Fruit fly (Drosophila melanogaster) whole organism, embryonic: Measurements from ENCODE around the gene in.

Experiments used
- Adf1 ChIP-seq: fragments of 200-800 bp; sonication (Bioruptor generic); IDR thresholded peaks from 2 replicates; pipeline ENCODE4 v1.3.6; 2022; ENCODE audit warnings: missing biosample characterization, missing genetic modification characterization
- Atf-2 ChIP-seq: fragments of 200-800 bp; sonication (Bioruptor generic); optimal IDR thresholded peaks from 2 replicates; lab custom pipeline; 2016; ENCODE audit warnings: missing biosample characterization, missing genetic modification characterization
- BEAF-32 ChIP-seq: fragments of 200-800 bp; sonication (Bioruptor generic); optimal IDR thresholded peaks from 3 replicates; lab custom pipeline; 2017; ENCODE audit warnings: missing biosample characterization, missing genetic modification characterization, mild to moderate bottlenecking, moderate library complexity, missing genetic modification reagents
- CG10267 ChIP-seq: fragments of 200-800 bp; sonication (Bioruptor generic); optimal IDR thresholded peaks from 2 replicates; lab custom pipeline; 2018; ENCODE audit warnings: missing biosample characterization, mild to moderate bottlenecking, missing genetic modification characterization, moderate library complexity
- CG10274 ChIP-seq: fragments of 200-800 bp; sonication (Bioruptor generic); optimal IDR thresholded peaks from 3 replicates; lab custom pipeline; 2017; ENCODE audit warnings: missing biosample characterization, mild to moderate bottlenecking, missing genetic modification characterization
- CG10979 ChIP-seq: fragments of 200-800 bp; sonication (Bioruptor generic); optimal IDR thresholded peaks from 2 replicates; lab custom pipeline; 2018; ENCODE audit warnings: missing biosample characterization, mild to moderate bottlenecking, missing genetic modification characterization, moderate library complexity
- CG11723 ChIP-seq: fragments of 200-800 bp; sonication (Bioruptor generic); optimal IDR thresholded peaks from 2 replicates; lab custom pipeline; 2017; ENCODE audit warnings: missing biosample characterization, mild to moderate bottlenecking, missing genetic modification characterization
- CG12104 ChIP-seq: fragments of 200-800 bp; sonication (Bioruptor generic); optimal IDR thresholded peaks from 3 replicates; lab custom pipeline; 2016; ENCODE audit warnings: missing biosample characterization, missing genetic modification characterization
- CG14014 ChIP-seq: fragments of 200-800 bp; sonication (Bioruptor generic); IDR thresholded peaks from 2 replicates; pipeline ENCODE4 v1.3.6; 2022; ENCODE audit warnings: missing biosample characterization, missing genetic modification characterization
- CG14965 ChIP-seq: fragments of 200-800 bp; sonication (Bioruptor generic); optimal IDR thresholded peaks from 2 replicates; lab custom pipeline; 2016; ENCODE audit warnings: missing biosample characterization, missing genetic modification characterization, borderline replicate concordance
- CG17328 ChIP-seq: fragments of 200-800 bp; sonication (Bioruptor generic); IDR thresholded peaks from 2 replicates; pipeline ENCODE4 v1.3.6; 2022; ENCODE audit warnings: missing biosample characterization, missing genetic modification characterization
- CG17829 ChIP-seq: fragments of 200-800 bp; optimal IDR thresholded peaks from 2 replicates; lab custom pipeline; 2019; ENCODE audit warnings: missing biosample characterization, mild to moderate bottlenecking, missing genetic modification characterization, moderate library complexity
- CG1832 ChIP-seq: fragments of 200-800 bp; sonication (Bioruptor generic); optimal IDR thresholded peaks from 2 replicates; lab custom pipeline; 2017; ENCODE audit warnings: missing biosample characterization, mild to moderate bottlenecking, missing genetic modification characterization, inconsistent platforms
- CG3065 ChIP-seq: fragments of 200-800 bp; sonication (Bioruptor generic); optimal IDR thresholded peaks from 2 replicates; lab custom pipeline; 2016; ENCODE audit warnings: missing biosample characterization, missing genetic modification characterization
- CG32767 ChIP-seq: fragments of 200-800 bp; sonication (Bioruptor generic); IDR thresholded peaks from 2 replicates; pipeline ENCODE4 v1.3.6; 2022; ENCODE audit warnings: missing biosample characterization, missing genetic modification characterization
- CG34376 ChIP-seq: fragments of 200-800 bp; sonication (Bioruptor generic); optimal IDR thresholded peaks from 2 replicates; lab custom pipeline; 2018; ENCODE audit warnings: missing biosample characterization, mild to moderate bottlenecking, missing genetic modification characterization
- CG3726 ChIP-seq: fragments of 200-800 bp; sonication (Bioruptor generic); IDR thresholded peaks from 3 replicates; pipeline ENCODE4, ENCODE4 v1.3.6; 2022; ENCODE audit warnings: missing biosample characterization, missing genetic modification characterization
- CG42726 ChIP-seq: fragments of 200-800 bp; sonication (Bioruptor generic); IDR thresholded peaks from 2 replicates; pipeline ENCODE4 v1.3.6; 2022; ENCODE audit warnings: missing biosample characterization, missing genetic modification characterization; ENCODE audit not compliant: partially characterized antibody
- CG4360 ChIP-seq: fragments of 200-800 bp; sonication (Bioruptor generic); IDR thresholded peaks from 2 replicates; pipeline ENCODE4 v1.3.6; 2022; ENCODE audit warnings: missing biosample characterization, missing genetic modification characterization
- CG4820 ChIP-seq: fragments of 200-800 bp; sonication (Bioruptor generic); optimal IDR thresholded peaks from 3 replicates; lab custom pipeline; 2016; ENCODE audit warnings: missing biosample characterization, missing genetic modification characterization
- CG6654 ChIP-seq: fragments of 200-800 bp; sonication (Bioruptor generic); optimal IDR thresholded peaks from 2 replicates; lab custom pipeline; 2017; ENCODE audit warnings: missing biosample characterization, mild to moderate bottlenecking, missing genetic modification characterization
- CG7357 ChIP-seq: fragments of 200-800 bp; sonication (Bioruptor generic); IDR thresholded peaks from 3 replicates; pipeline ENCODE4 v1.3.6; 2022; ENCODE audit warnings: missing biosample characterization, missing genetic modification characterization
- CG8290 ChIP-seq, 3 experiments: fragments of 200-800 bp; sonication (Bioruptor generic); optimal IDR thresholded peaks; 2 replicates each; lab custom pipeline; 2016 to 2019; ENCODE audit warnings: missing biosample characterization in 3 of 3, missing genetic modification characterization in 3 of 3, mild to moderate bottlenecking in 2 of 3, moderate library complexity in 1 of 3
- E2f2 ChIP-seq: fragments of 200-800 bp; sonication (Bioruptor generic); IDR thresholded peaks from 2 replicates; pipeline ENCODE4 v1.3.6; 2022; ENCODE audit warnings: missing biosample characterization, missing genetic modification characterization
- ERR ChIP-seq: fragments of 200-800 bp; sonication (Bioruptor generic); optimal IDR thresholded peaks from 2 replicates; lab custom pipeline; 2016; ENCODE audit warnings: missing biosample characterization, missing genetic modification characterization
- Ets97D ChIP-seq: fragments of 200-800 bp; sonication (Bioruptor generic); optimal IDR thresholded peaks from 3 replicates; lab custom pipeline; 2016; ENCODE audit warnings: missing biosample characterization, missing genetic modification characterization
- HLH3B ChIP-seq: fragments of 200-800 bp; sonication (Bioruptor generic); IDR thresholded peaks from 2 replicates; pipeline ENCODE4 v1.3.6; 2022; ENCODE audit warnings: missing biosample characterization, missing genetic modification characterization
- Hey ChIP-seq: fragments of 200-800 bp; sonication (Bioruptor generic); optimal IDR thresholded peaks from 3 replicates; lab custom pipeline; 2018; ENCODE audit warnings: missing biosample characterization, mild to moderate bottlenecking, missing genetic modification characterization
- HmgZ ChIP-seq: fragments of 200-800 bp; sonication (Bioruptor generic); optimal IDR thresholded peaks from 2 replicates; lab custom pipeline; 2018; ENCODE audit warnings: missing biosample characterization, mild to moderate bottlenecking, missing genetic modification characterization
- NC2α ChIP-seq: fragments of 200-800 bp; sonication (Bioruptor generic); optimal IDR thresholded peaks from 2 replicates; lab custom pipeline; 2016; ENCODE audit warnings: missing biosample characterization, missing genetic modification characterization
- NC2β ChIP-seq: fragments of 200-800 bp; sonication (Bioruptor generic); optimal IDR thresholded peaks from 2 replicates; lab custom pipeline; 2016; ENCODE audit warnings: missing biosample characterization, missing genetic modification characterization
- Poxn ChIP-seq: fragments of 200-800 bp; sonication (Bioruptor generic); IDR thresholded peaks from 2 replicates; pipeline ENCODE4 v1.3.6; 2022; ENCODE audit warnings: missing biosample characterization, missing genetic modification characterization
- Taf1 ChIP-seq: fragments of 200-800 bp; sonication (Bioruptor generic); IDR thresholded peaks from 2 replicates; pipeline ENCODE4 v1.3.6; 2022; ENCODE audit warnings: missing biosample characterization, missing genetic modification characterization
- Tbp ChIP-seq: fragments of >200 bp; optimal IDR thresholded peaks from 2 replicates; lab custom pipeline; 2018; ENCODE audit warnings: missing biosample characterization, missing genetic modification characterization
- YL-1 ChIP-seq: fragments of 200-800 bp; sonication (Bioruptor generic); optimal IDR thresholded peaks from 3 replicates; lab custom pipeline; 2017; ENCODE audit warnings: missing biosample characterization, mild to moderate bottlenecking, missing genetic modification characterization
- bigmax ChIP-seq: fragments of 200-800 bp; sonication (Bioruptor generic); optimal IDR thresholded peaks from 2 replicates; lab custom pipeline; 2018; ENCODE audit warnings: missing biosample characterization, mild to moderate bottlenecking, missing genetic modification characterization
- dimm ChIP-seq: fragments of 200-800 bp; sonication (Bioruptor generic); IDR thresholded peaks from 2 replicates; pipeline ENCODE4 v1.3.6; 2022; ENCODE audit warnings: missing biosample characterization, missing genetic modification characterization
- gcm2 ChIP-seq: fragments of 200-800 bp; sonication (Bioruptor generic); optimal IDR thresholded peaks from 2 replicates; lab custom pipeline; 2016; ENCODE audit warnings: missing biosample characterization, missing genetic modification characterization
- jumu ChIP-seq: fragments of 200-800 bp; sonication (Bioruptor generic); optimal IDR thresholded peaks from 3 replicates; lab custom pipeline; 2016; ENCODE audit warnings: missing biosample characterization, missing genetic modification characterization
- lmd ChIP-seq: fragments of 200-800 bp; sonication (Bioruptor generic); IDR thresholded peaks from 2 replicates; pipeline ENCODE4 v1.3.6; 2022; ENCODE audit warnings: missing biosample characterization, missing genetic modification characterization
- lola ChIP-seq, 3 experiments: fragments of >200 bp in 2 of 3; fragments of 200-800 bp in 1 of 3; sonication (Bioruptor generic) in 1 of 3; optimal IDR thresholded peaks; 2 replicates each; lab custom pipeline; 2017 to 2019; ENCODE audit warnings: missing biosample characterization in 3 of 3, missing genetic modification characterization in 3 of 3, mild to moderate bottlenecking in 1 of 3, moderate library complexity in 1 of 3
- mld ChIP-seq: fragments of 200-800 bp; sonication (Bioruptor generic); IDR thresholded peaks from 3 replicates; pipeline ENCODE4 v1.3.6; 2022; ENCODE audit warnings: missing biosample characterization, missing genetic modification characterization; ENCODE audit not compliant: partially characterized antibody
- rib ChIP-seq: fragments of 200-800 bp; sonication (Bioruptor generic); IDR thresholded peaks from 2 replicates; pipeline ENCODE4 v1.3.6; 2022; ENCODE audit warnings: missing biosample characterization, missing genetic modification characterization
- salm ChIP-seq: fragments of 200-800 bp; sonication (Bioruptor generic); optimal IDR thresholded peaks from 2 replicates; lab custom pipeline; 2018; ENCODE audit warnings: missing biosample characterization, mild to moderate bottlenecking, missing genetic modification characterization
- so ChIP-seq: fragments of 200-800 bp; sonication (Bioruptor generic); IDR thresholded peaks from 3 replicates; pipeline ENCODE4 v1.3.6; 2022; ENCODE audit warnings: missing biosample characterization, missing genetic modification characterization
- sr ChIP-seq: fragments of 200-800 bp; sonication (Bioruptor generic); IDR thresholded peaks from 3 replicates; pipeline ENCODE4 v1.3.6; 2022; ENCODE audit warnings: missing biosample characterization, missing genetic modification characterization
- tap ChIP-seq: fragments of 200-800 bp; optimal IDR thresholded peaks from 3 replicates; lab custom pipeline; 2019; ENCODE audit warnings: missing biosample characterization, mild to moderate bottlenecking, missing genetic modification characterization, moderate library complexity
- vnd ChIP-seq: fragments of 200-800 bp; sonication (Bioruptor generic); IDR thresholded peaks from 3 replicates; pipeline ENCODE4 v1.3.6; 2022; ENCODE audit warnings: missing biosample characterization, missing genetic modification characterization; ENCODE audit not compliant: partially characterized antibody

in gene

dm6 chr3L:20398243-20399222 lies 31.5 kb downstream of the in start (continued):
- TF ChIP-seq CG4820 (GFP tag; lab: Kevin White, UChicago) (peak; percentile 74), HmgZ (peak; percentile 74), CG17829 (tag; lab: Kevin White, UChicago) (peak; percentile 81), CG14965 (GFP tag; lab: Kevin White, UChicago) (peak; percentile 38), Tbp (GFP tag; lab: Kevin White, UChicago) (no peak), bigmax (GFP tag; lab: Kevin White, UChicago) (no peak), E2f2 (GFP tag; lab: Robert Waterston, UW) (peak; percentile 50; the same call in 1 of the 2 replicates), CG3065 (GFP tag; lab: Kevin White, UChicago) (peak; percentile 33), CG4360 (GFP tag; lab: Robert Waterston, UW) (no peak), NC2β (GFP tag; lab: Kevin White, UChicago) (peak; percentile 50), CG17328 (GFP tag; lab: Robert Waterston, UW) (peak; percentile 62), Poxn (GFP tag; lab: Robert Waterston, UW) (no peak), rib (GFP tag; lab: Robert Waterston, UW) (no peak), jumu (peak; percentile 63), NC2α (GFP tag; lab: Kevin White, UChicago) (peak; percentile 42), CG12104 (GFP tag; lab: Kevin White, UChicago) (peak; percentile 81), CG7357 (GFP tag; lab: Robert Waterston, UW) (peak; percentile 62), CG34376 (GFP tag; lab: Kevin White, UChicago) (peak; percentile 71), CG11723 (GFP tag; lab: Kevin White, UChicago) (peak; percentile 82), ERR (GFP tag; lab: Kevin White, UChicago) (peak; percentile 3), CG1832 (GFP tag; lab: Kevin White, UChicago) (peak; percentile 38), tap (tag; lab: Kevin White, UChicago) (peak; percentile 83), mld (GFP tag; lab: Robert Waterston, UW) (no peak), gcm2 (peak; percentile 83), lola (GFP tag; optimal IDR thresholded peaks at IDR 0.05; lab: Kevin White, UChicago) (peak in 1 of 3 experiments; percentile 81), so (GFP tag; lab: Robert Waterston, UW) (peak; percentile 86), Hey (tag; lab: Kevin White, UChicago) (no peak), CG6654 (GFP tag; lab: Kevin White, UChicago) (peak; percentile 47), YL-1 (peak; percentile 31), vnd (no peak), salm (tag; lab: Kevin White, UChicago) (peak; percentile 77), Taf1 (GFP tag; lab: Robert Waterston, UW) (peak; percentile 23; the same call in 1 of the 2 replicates), BEAF-32 (GFP tag; lab: Kevin White, UChicago) (no peak), lmd (peak; percentile 85), Ets97D (GFP tag; lab: Kevin White, UChicago) (peak; percentile 20), CG10267 (tag; lab: Kevin White, UChicago) (peak; percentile 82), HLH3B (peak; percentile 72), CG8290 (GFP tag; optimal IDR thresholded peaks at IDR 0.05; lab: Kevin White, UChicago) (peak; percentile 37), CG8290 (tag; optimal IDR thresholded peaks at IDR 0.05; lab: Kevin White, UChicago) (peak in 1 of 2 experiments; percentile 59), CG10979 (tag; lab: Kevin White, UChicago) (peak; percentile 87), CG32767 (GFP tag; lab: Robert Waterston, UW) (no peak), Adf1 (GFP tag; lab: Robert Waterston, UW) (peak; percentile 32), Atf-2 (GFP tag; lab: Kevin White, UChicago) (peak; percentile 63), sr (GFP tag; lab: Robert Waterston, UW) (no peak), CG10274 (GFP tag; lab: Kevin White, UChicago) (peak; percentile 51), CG3726 (GFP tag; lab: Robert Waterston, UW) (no peak), dimm (GFP tag; lab: Robert Waterston, UW) (no peak), CG14014 (GFP tag; lab: Robert Waterston, UW) (peak; percentile 70), CG42726 (no peak)
